Worm (Caenorhabditis elegans) whole organism, L4 larva: ENCODE results near the gene str-262.

ENCODE experiments used
- F26F4.8 ChIP-seq: fragments of 200-800 bp; sonication (Bioruptor generic); conservative IDR thresholded peaks from 2 replicates; pipeline ENCODE4 v1.3.6; 2022; ENCODE audit warnings: missing genetic modification characterization, missing compliant biosample characterization
- T26A8.4 ChIP-seq: fragments of 200-800 bp; sonication (Bioruptor generic); IDR thresholded peaks from 2 replicates; pipeline ENCODE4 v1.3.6; 2022; ENCODE audit warnings: missing genetic modification characterization, missing compliant biosample characterization
- Y48G9A.11 ChIP-seq: fragments of 200-800 bp; sonication (Bioruptor generic); IDR thresholded peaks from 2 replicates; pipeline ENCODE4 v1.3.6; 2022; ENCODE audit warnings: missing genetic modification reagents, missing genetic modification characterization, missing compliant biosample characterization
- ceh-20 ChIP-seq: fragments of 200-800 bp; sonication (Bioruptor generic); IDR thresholded peaks from 2 replicates; pipeline ENCODE4 v1.3.6; 2022; ENCODE audit warnings: missing genetic modification reagents, missing genetic modification characterization, missing compliant biosample characterization
- dmd-6 ChIP-seq: fragments of 200-800 bp; sonication (Bioruptor generic); IDR thresholded peaks from 2 replicates; pipeline ENCODE4 v1.3.6; 2022; ENCODE audit warnings: missing genetic modification reagents, missing genetic modification characterization, missing compliant biosample characterization
- dmd-8 ChIP-seq: fragments of 200-800 bp; sonication (Bioruptor generic); IDR thresholded peaks from 2 replicates; pipeline ENCODE4 v1.3.6; 2022; ENCODE audit warnings: missing genetic modification characterization, missing compliant biosample characterization
- fkh-10 ChIP-seq: fragments of 150-350 bp; optimal IDR thresholded peaks from 2 replicates; lab custom pipeline; 2014; ENCODE audit warnings: missing biosample characterization, missing genetic modification reagents, missing genetic modification characterization
- fos-1 ChIP-seq: fragments of 150-350 bp; optimal IDR thresholded peaks from 2 replicates; lab custom pipeline; 2014; ENCODE audit warnings: missing biosample characterization, missing genetic modification characterization
- hlh-30 ChIP-seq: sonication (generic microtip); optimal IDR thresholded peaks from 2 replicates; lab custom pipeline; 2017; ENCODE audit warnings: antibody characterized with exemption, mild to moderate bottlenecking, missing genetic modification characterization, missing compliant biosample characterization; ENCODE audit not compliant: insufficient read depth
- nhr-28 ChIP-seq: fragments of 150-350 bp; optimal IDR thresholded peaks from 2 replicates; lab custom pipeline; 2014; ENCODE audit warnings: missing biosample characterization, missing genetic modification characterization
- skn-1 ChIP-seq: fragments of 150-350 bp; optimal IDR thresholded peaks from 2 replicates; lab custom pipeline; 2014; ENCODE audit warnings: missing biosample characterization, missing genetic modification characterization
- snpc-4 ChIP-seq: fragments of 150-350 bp; optimal IDR thresholded peaks from 2 replicates; lab custom pipeline; 2014; ENCODE audit warnings: missing biosample characterization, missing genetic modification characterization
- unc-39 ChIP-seq: sonication (generic microtip); optimal IDR thresholded peaks from 2 replicates; lab custom pipeline; 2017; ENCODE audit warnings: missing biosample characterization, missing genetic modification characterization
- unc-62 ChIP-seq, 3 experiments: fragments of 150-350 bp in 1 of 3; sonication (generic microtip); optimal IDR thresholded peaks in 2 of 3; peaks in 1 of 3; 1 replicate in 1 of 3; 2 replicates in 2 of 3; lab custom pipeline; 2014 to 2017; ENCODE audit warnings: missing biosample characterization in 3 of 3, missing genetic modification characterization in 3 of 3, missing genetic modification reagents in 3 of 3, missing genotype in 1 of 3

- TF ChIP-seq Y48G9A.11 (GFP tag; lab: Robert Waterston, UW) = no peak
- no peak for TF ChIP-seq dmd-8 (GFP tag; lab: Robert Waterston, UW)
- no peak for TF ChIP-seq fos-1
- TF ChIP-seq hlh-30 (tag; lab: Kevin White, UChicago) = no peak
- TF ChIP-seq snpc-4 (tag; lab: Kevin White, UChicago) = no peak
- no peak for TF ChIP-seq unc-62 (GFP tag; optimal IDR thresholded peaks at IDR 0.05 in 1 of 2; lab: Kevin White, UChicago)
- TF ChIP-seq unc-62 (tag; optimal IDR thresholded peaks at IDR 0.05; lab: Kevin White, UChicago) = no peak
- no peak for TF ChIP-seq ceh-20 (GFP tag; lab: Robert Waterston, UW)
- no peak for TF ChIP-seq unc-39 (tag; lab: Kevin White, UChicago)
- no peak for TF ChIP-seq fkh-10 (GFP tag; lab: Kevin White, UChicago)
- no peak for TF ChIP-seq skn-1 (tag; lab: Kevin White, UChicago)
- no peak for TF ChIP-seq dmd-6
- no peak for TF ChIP-seq F26F4.8 (GFP tag; lab: Robert Waterston, UW)
- no peak for TF ChIP-seq nhr-28
- no peak for TF ChIP-seq T26A8.4
Observed at ce11 chrV:774341-774740, 21.8 kb upstream of the str-262 start.
